Fruit fly (Drosophila melanogaster) whole organism: ENCODE data around the gene CG10175.

ENCODE experiments used
- CG8478 ChIP-seq: fragments of >200 bp; optimal IDR thresholded peaks from 2 replicates; lab custom pipeline; 2018; ENCODE audit warnings: inconsistent platforms
- Dll ChIP-seq: fragments of >200 bp; optimal IDR thresholded peaks from 2 replicates; lab custom pipeline; 2017
- EcR ChIP-seq, 2 experiments: fragments of >200 bp; optimal IDR thresholded peaks; 2 replicates each; lab custom pipeline; 2017; ENCODE audit warnings: missing biosample characterization in 2 of 2, missing genetic modification characterization in 2 of 2, missing genetic modification reagents in 2 of 2
- pan ChIP-seq: fragments of >200 bp; optimal IDR thresholded peaks from 2 replicates; lab custom pipeline; 2017
- psq ChIP-seq: fragments of >200 bp; optimal IDR thresholded peaks from 2 replicates; lab custom pipeline; 2017
- usp ChIP-seq: fragments of >200 bp; optimal IDR thresholded peaks from 2 replicates; lab custom pipeline; 2017; ENCODE audit warnings: missing biosample characterization, missing genetic modification characterization, mixed read lengths

Gene CG10175

dm6 chr3R:23519395-23520101, 11.2 kb downstream of the CG10175 start, which contains the start of gene Irk2:
Gene Irk2 (minus strand): TSS chr3R:23519445.
- TF ChIP-seq Dll (lab: Kevin White, UChicago) (no peak), usp (GFP tag; lab: Kevin White, UChicago) (no peak), EcR (GFP tag; optimal IDR thresholded peaks at IDR 0.05; lab: Kevin White, UChicago) (no peak), CG8478 (lab: Kevin White, UChicago) (no peak), psq (lab: Kevin White, UChicago) (no peak), pan (lab: Kevin White, UChicago) (no peak)

dm6 chr3R:23511356-23511755, 19.4 kb downstream of the CG10175 start:
- TF ChIP-seq CG8478 (lab: Kevin White, UChicago), result no peak
- peak; percentile 29 for TF ChIP-seq Dll (lab: Kevin White, UChicago)

dm6 chr3R:23509408-23509940, 21.3 kb downstream of the CG10175 start:
- no peak for TF ChIP-seq EcR (GFP tag; optimal IDR thresholded peaks at IDR 0.05; lab: Kevin White, UChicago)
- TF ChIP-seq psq (lab: Kevin White, UChicago), result no peak
- no peak for TF ChIP-seq pan (lab: Kevin White, UChicago)
- TF ChIP-seq Dll (lab: Kevin White, UChicago), result peak; percentile 78

- no peak for TF ChIP-seq usp (GFP tag; lab: Kevin White, UChicago)
- TF ChIP-seq pan (lab: Kevin White, UChicago), result no peak
- no peak for TF ChIP-seq EcR (GFP tag; optimal IDR thresholded peaks at IDR 0.05; lab: Kevin White, UChicago)
- TF ChIP-seq Dll (lab: Kevin White, UChicago), result no peak
- no peak for TF ChIP-seq CG8478 (lab: Kevin White, UChicago)
- TF ChIP-seq psq (lab: Kevin White, UChicago), result no peak
Observed at dm6 chr3R:23508304-23508703, 22.5 kb downstream of the CG10175 start.

dm6 chr3R:23507376-23507775, 23.4 kb downstream of the CG10175 start, which contains the start of gene CG34289:
Gene CG34289 (minus strand): TSS chr3R:23507476.
- TF ChIP-seq psq (lab: Kevin White, UChicago), result no peak
- no peak for TF ChIP-seq usp (GFP tag; lab: Kevin White, UChicago)
- no peak for TF ChIP-seq pan (lab: Kevin White, UChicago)
- TF ChIP-seq Dll (lab: Kevin White, UChicago), result no peak
- no peak for TF ChIP-seq CG8478 (lab: Kevin White, UChicago)
- TF ChIP-seq EcR (GFP tag; optimal IDR thresholded peaks at IDR 0.05; lab: Kevin White, UChicago), result no peak

dm6 chr3R:23504760-23505159, 26.0 kb downstream of the CG10175 start:
- TF ChIP-seq psq (lab: Kevin White, UChicago) (no peak), EcR (GFP tag; optimal IDR thresholded peaks at IDR 0.05; lab: Kevin White, UChicago) (no peak), pan (lab: Kevin White, UChicago) (no peak), Dll (lab: Kevin White, UChicago) (no peak), CG8478 (lab: Kevin White, UChicago) (no peak), usp (GFP tag; lab: Kevin White, UChicago) (no peak)

- TF ChIP-seq psq (lab: Kevin White, UChicago) (no peak), Dll (lab: Kevin White, UChicago) (no peak), CG8478 (lab: Kevin White, UChicago) (no peak), EcR (GFP tag; optimal IDR thresholded peaks at IDR 0.05; lab: Kevin White, UChicago) (no peak), pan (lab: Kevin White, UChicago) (no peak), usp (GFP tag; lab: Kevin White, UChicago) (no peak)
Observed at dm6 chr3R:23503511-23503910, 27.3 kb downstream of the CG10175 start.

dm6 chr3R:23497241-23497640, 33.5 kb downstream of the CG10175 start:
- TF ChIP-seq EcR (GFP tag; optimal IDR thresholded peaks at IDR 0.05; lab: Kevin White, UChicago) (no peak), CG8478 (lab: Kevin White, UChicago) (no peak)

dm6 chr3R:23496488-23496887, 34.3 kb downstream of the CG10175 start:
- TF ChIP-seq EcR (GFP tag; optimal IDR thresholded peaks at IDR 0.05; lab: Kevin White, UChicago), result no peak
- no peak for TF ChIP-seq usp (GFP tag; lab: Kevin White, UChicago)

dm6 chr3R:23487201-23487600, 43.6 kb downstream of the CG10175 start, which contains the start of gene Ir94h:
Gene Ir94h (plus strand): TSS chr3R:23487501.
- TF ChIP-seq psq (lab: Kevin White, UChicago) (no peak), CG8478 (lab: Kevin White, UChicago) (no peak), Dll (lab: Kevin White, UChicago) (no peak), pan (lab: Kevin White, UChicago) (no peak), usp (GFP tag; lab: Kevin White, UChicago) (no peak), EcR (GFP tag; optimal IDR thresholded peaks at IDR 0.05; lab: Kevin White, UChicago) (no peak)

dm6 chr3R:23486743-23487142, 44.0 kb downstream of the CG10175 start:
- TF ChIP-seq EcR (GFP tag; optimal IDR thresholded peaks at IDR 0.05; lab: Kevin White, UChicago) (no peak), usp (GFP tag; lab: Kevin White, UChicago) (no peak), psq (lab: Kevin White, UChicago) (no peak), pan (lab: Kevin White, UChicago) (no peak), Dll (lab: Kevin White, UChicago) (no peak), CG8478 (lab: Kevin White, UChicago) (no peak)

- no peak for TF ChIP-seq psq (lab: Kevin White, UChicago)
- TF ChIP-seq pan (lab: Kevin White, UChicago), result no peak
- no peak for TF ChIP-seq usp (GFP tag; lab: Kevin White, UChicago)
- no peak for TF ChIP-seq Dll (lab: Kevin White, UChicago)
- TF ChIP-seq CG8478 (lab: Kevin White, UChicago), result no peak
- TF ChIP-seq EcR (GFP tag; optimal IDR thresholded peaks at IDR 0.05; lab: Kevin White, UChicago), result no peak
Observed at dm6 chr3R:23483563-23483962, 47.2 kb downstream of the CG10175 start, which contains the start of gene Ir94g. Gene Ir94g (plus strand): TSS chr3R:23483863.
